Fruit fly (Drosophila melanogaster) Kc167 (cell line): Measurements from ENCODE around the gene Ser7.

Source experiments
- Myc ChIP-seq: fragments of >200 bp; optimal IDR thresholded peaks from 2 replicates; lab custom pipeline; 2017; ENCODE audit warnings: missing external identifiers
- Sin3A ChIP-seq: fragments of >200 bp; optimal IDR thresholded peaks from 2 replicates; lab custom pipeline; 2018; ENCODE audit warnings: missing external identifiers
- h ChIP-seq: fragments of >200 bp; optimal IDR thresholded peaks from 3 replicates; lab custom pipeline; 2018; ENCODE audit warnings: missing external identifiers
- insv ChIP-seq: fragments of >200 bp; optimal IDR thresholded peaks from 3 replicates; lab custom pipeline; 2018; ENCODE audit warnings: missing external identifiers
- psq ChIP-seq: fragments of >200 bp; optimal IDR thresholded peaks from 2 replicates; lab custom pipeline; 2017; ENCODE audit warnings: missing external identifiers
- ttk ChIP-seq: sonication (Bioruptor generic); optimal IDR thresholded peaks from 2 replicates; lab custom pipeline; 2017; ENCODE audit warnings: missing external identifiers

Gene Ser7

dm6 chrX:9864882-9865281 lies at the start of gene Ser7:
Gene Ser7, plus strand, starts transcription at chrX:9865233.
- TF ChIP-seq ttk = no peak
- no peak for TF ChIP-seq Sin3A
- TF ChIP-seq psq = no peak
- TF ChIP-seq h (lab: Kevin White, UChicago) = no peak
- no peak for TF ChIP-seq Myc (lab: Kevin White, UChicago)
- no peak for TF ChIP-seq insv (lab: Kevin White, UChicago)

- no peak for TF ChIP-seq h (lab: Kevin White, UChicago)
- no peak for TF ChIP-seq ttk
- no peak for TF ChIP-seq Myc (lab: Kevin White, UChicago)
- TF ChIP-seq Sin3A = no peak
- TF ChIP-seq insv (lab: Kevin White, UChicago) = no peak
- TF ChIP-seq psq = no peak
These were observed 49.0 kb upstream of the Ser7 start for dm6 chrX:9816063-9816462.

- TF ChIP-seq Myc (lab: Kevin White, UChicago) (no peak), Sin3A (no peak), ttk (no peak), insv (lab: Kevin White, UChicago) (no peak), psq (no peak), h (lab: Kevin White, UChicago) (no peak)
These were observed 35.1 kb upstream of the Ser7 start for dm6 chrX:9829896-9830295.

- TF ChIP-seq insv (lab: Kevin White, UChicago) (no peak), ttk (no peak), psq (no peak), Myc (lab: Kevin White, UChicago) (no peak), Sin3A (no peak), h (lab: Kevin White, UChicago) (no peak)
These were observed 32.0 kb upstream of the Ser7 start for dm6 chrX:9833028-9833427.

dm6 chrX:9847529-9847928 lies 17.5 kb upstream of the Ser7 start:
- TF ChIP-seq h (lab: Kevin White, UChicago) (no peak), ttk (no peak), insv (lab: Kevin White, UChicago) (no peak), Sin3A (no peak), psq (no peak), Myc (lab: Kevin White, UChicago) (no peak)

- TF ChIP-seq Myc (lab: Kevin White, UChicago) = no peak
- TF ChIP-seq insv (lab: Kevin White, UChicago) = no peak
- no peak for TF ChIP-seq psq
- no peak for TF ChIP-seq Sin3A
- no peak for TF ChIP-seq ttk
- TF ChIP-seq h (lab: Kevin White, UChicago) = no peak
These were observed 3.6 kb downstream of the Ser7 start, which contains the start of gene CG45060 for dm6 chrX:9868510-9869248. Gene CG45060, minus strand, starts transcription at chrX:9868568.

- no peak for TF ChIP-seq ttk
- no peak for TF ChIP-seq Sin3A
- TF ChIP-seq psq = no peak
- no peak for TF ChIP-seq h (lab: Kevin White, UChicago)
- no peak for TF ChIP-seq insv (lab: Kevin White, UChicago)
- TF ChIP-seq Myc (lab: Kevin White, UChicago) = no peak
These were observed 6.6 kb downstream of the Ser7 start, which contains the start of gene CG45061 for dm6 chrX:9871632-9872031. Gene CG45061, minus strand, starts transcription at chrX:9871702.

- TF ChIP-seq ttk = no peak
- TF ChIP-seq insv (lab: Kevin White, UChicago) = no peak
- TF ChIP-seq Myc (lab: Kevin White, UChicago) = no peak
- TF ChIP-seq h (lab: Kevin White, UChicago) = no peak
- no peak for TF ChIP-seq Sin3A
- TF ChIP-seq psq = no peak
These were observed 8.9 kb downstream of the Ser7 start, which contains the start of gene CG32695 for dm6 chrX:9873917-9874316. Gene CG32695, minus strand, starts transcription at chrX:9874057.

dm6 chrX:9875948-9876853 lies 11.2 kb downstream of the Ser7 start, which contains the start of gene CG15247:
Gene CG15247, minus strand, starts transcription at chrX:9876672.
- TF ChIP-seq psq (no peak), h (lab: Kevin White, UChicago) (no peak), insv (lab: Kevin White, UChicago) (no peak), ttk (no peak), Myc (lab: Kevin White, UChicago) (no peak), Sin3A (no peak)

- TF ChIP-seq psq (no peak), insv (lab: Kevin White, UChicago) (no peak), Sin3A (no peak), ttk (no peak), Myc (lab: Kevin White, UChicago) (no peak), h (lab: Kevin White, UChicago) (no peak)
These were observed 12.2 kb downstream of the Ser7 start for dm6 chrX:9877240-9877639.

- TF ChIP-seq Myc (lab: Kevin White, UChicago) (no peak), h (lab: Kevin White, UChicago) (no peak), insv (lab: Kevin White, UChicago) (no peak), psq (no peak), ttk (no peak), Sin3A (no peak)
These were observed 13.1 kb downstream of the Ser7 start, which contains the start of gene CG1468 for dm6 chrX:9878125-9878524. Gene CG1468, plus strand, starts transcription at chrX:9878422.

dm6 chrX:9879570-9879969 lies 14.5 kb downstream of the Ser7 start, which contains the start of gene CG9686:
Gene CG9686, plus strand, starts transcription at chrX:9879870.
- TF ChIP-seq Sin3A = no peak
- TF ChIP-seq h (lab: Kevin White, UChicago) = no peak
- no peak for TF ChIP-seq psq
- TF ChIP-seq insv (lab: Kevin White, UChicago) = no peak
- TF ChIP-seq Myc (lab: Kevin White, UChicago) = no peak
- no peak for TF ChIP-seq ttk
